Worm (Caenorhabditis elegans): ENCODE data around the gene ipla-5.

DNA sequence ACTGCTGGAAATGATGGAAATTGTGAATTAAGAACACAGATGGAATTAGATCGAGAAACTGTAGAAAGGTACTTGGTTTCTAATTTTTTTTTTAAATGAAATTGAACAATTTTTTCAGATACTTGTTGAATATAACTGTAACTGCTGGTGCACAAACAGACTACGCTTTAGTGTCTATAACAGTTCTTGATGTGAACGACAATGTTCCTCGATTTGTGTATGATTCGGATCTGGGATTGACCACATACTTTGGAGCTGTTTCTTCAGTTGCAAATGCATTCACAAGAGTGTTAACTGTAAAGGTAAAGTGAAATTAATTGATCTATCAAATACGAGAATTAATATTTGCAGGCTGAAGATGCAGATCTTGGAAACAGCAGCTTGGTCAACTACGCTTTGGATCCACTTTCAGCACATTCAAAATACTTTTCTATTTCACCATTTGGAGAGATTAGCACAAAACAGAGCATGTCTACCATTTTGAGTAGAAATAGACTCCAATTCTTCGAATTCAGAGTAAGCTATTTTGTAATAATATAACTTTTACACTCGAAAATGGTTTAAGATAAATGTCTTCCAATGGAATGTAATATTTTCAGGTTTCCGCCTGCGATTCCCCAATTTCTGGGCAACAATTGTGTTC, 41.2 kb upstream of the ipla-5 start:
- TF ChIP-seq unc-62 (GFP tag; optimal IDR thresholded peaks at IDR 0.05) (no peak), ztf-11 (tag; optimal IDR thresholded peaks at IDR 0.05) (no peak), lsy-2 (tag; optimal IDR thresholded peaks at IDR 0.05) (no peak), pha-4 (tag; optimal IDR thresholded peaks at IDR 0.05) (no peak)
